Worm (Caenorhabditis elegans): ENCODE data around the gene gldi-11.

- no peak for TF ChIP-seq ces-1 (GFP tag; optimal IDR thresholded peaks at IDR 0.05)
- TF ChIP-seq blmp-1 (tag; optimal IDR thresholded peaks at IDR 0.05), result no peak
- TF ChIP-seq nhr-12 (tag; optimal IDR thresholded peaks at IDR 0.05), result no peak
- no peak for TF ChIP-seq elt-1 (tag; optimal IDR thresholded peaks at IDR 0.05; ENCODE audit: borderline replicate concordance, insufficient read depth)
- no peak for TF ChIP-seq unc-62 (GFP tag; optimal IDR thresholded peaks at IDR 0.05)
Observed at ce11 chrII:4953289-4953688, 7.7 kb upstream of the gldi-11 start, which contains the start of gene ndx-3.

Data from whole organism, mixed stage, embryonic.